Worm (Caenorhabditis elegans): ENCODE results near the gene bus-18.

- TF ChIP-seq ama-1 (optimal IDR thresholded peaks at IDR 0.05), result no peak
- TF ChIP-seq F13C5.2 (tag; optimal IDR thresholded peaks at IDR 0.05), result no peak
- TF ChIP-seq tbx-37 (GFP tag; conservative IDR thresholded peaks at IDR 0.05), result no peak
- no peak for TF ChIP-seq sea-1 (GFP tag; conservative IDR thresholded peaks at IDR 0.05)
- no peak for TF ChIP-seq hmbx-1 (tag; optimal IDR thresholded peaks at IDR 0.05)
- TF ChIP-seq B0310.2 (tag; optimal IDR thresholded peaks at IDR 0.05), result no peak
- no peak for TF ChIP-seq hmg-4 (GFP tag; optimal IDR thresholded peaks at IDR 0.05)
- TF ChIP-seq flt-1 (GFP tag; IDR thresholded peaks at IDR 0.05), result no peak
Measured at ce11 chrV:11769646-11770045, 3.9 kb upstream of the bus-18 start.
